Fruit fly (Drosophila melanogaster) whole organism: ENCODE measurements around the gene PGRP-SB1.

Source experiments
- CG8478 ChIP-seq: fragments of >200 bp; optimal IDR thresholded peaks from 2 replicates; lab custom pipeline; 2018; ENCODE audit warnings: inconsistent platforms
- Dll ChIP-seq: fragments of >200 bp; optimal IDR thresholded peaks from 2 replicates; lab custom pipeline; 2017
- EcR ChIP-seq, 2 experiments: fragments of >200 bp; optimal IDR thresholded peaks; 2 replicates each; lab custom pipeline; 2017; ENCODE audit warnings: missing biosample characterization in 2 of 2, missing genetic modification characterization in 2 of 2, missing genetic modification reagents in 2 of 2
- pan ChIP-seq: fragments of >200 bp; optimal IDR thresholded peaks from 2 replicates; lab custom pipeline; 2017
- psq ChIP-seq: fragments of >200 bp; optimal IDR thresholded peaks from 2 replicates; lab custom pipeline; 2017
- usp ChIP-seq: fragments of >200 bp; optimal IDR thresholded peaks from 2 replicates; lab custom pipeline; 2017; ENCODE audit warnings: missing biosample characterization, missing genetic modification characterization, mixed read lengths

PGRP-SB1 gene

dm6 chr3L:16758504-16759109 is 30.8 kb upstream of the PGRP-SB1 start:
- no peak for TF ChIP-seq EcR (GFP tag; optimal IDR thresholded peaks at IDR 0.05; lab: Kevin White, UChicago)
- no peak for TF ChIP-seq usp (GFP tag; lab: Kevin White, UChicago)
- TF ChIP-seq CG8478 (lab: Kevin White, UChicago): no peak
- TF ChIP-seq psq (lab: Kevin White, UChicago): no peak
- TF ChIP-seq Dll: no peak
- TF ChIP-seq pan (lab: Kevin White, UChicago): no peak

DNA sequence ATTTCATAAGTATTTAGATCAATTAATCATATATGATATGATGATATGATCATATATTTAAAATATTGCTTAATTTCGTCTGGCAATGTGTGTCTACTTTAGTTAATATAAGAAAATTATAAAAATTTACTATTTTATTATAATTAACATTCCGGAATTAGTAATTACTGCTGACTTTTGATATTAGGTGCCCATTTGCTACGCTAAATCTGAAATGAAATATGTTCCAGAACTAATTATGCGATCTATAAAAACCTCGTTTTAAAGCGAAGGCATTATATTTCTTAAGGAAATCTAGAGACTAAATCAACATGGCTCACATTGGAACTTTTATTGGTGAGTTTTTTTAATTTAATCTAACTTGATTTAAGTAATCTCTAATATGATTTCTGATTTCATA is 27.4 kb upstream of the PGRP-SB1 start, which contains the start of gene CG42852:
Gene CG42852, plus strand, starts transcription at position 301 of the 400 bp plus-strand sequence.
- no peak for TF ChIP-seq EcR (GFP tag; optimal IDR thresholded peaks at IDR 0.05; lab: Kevin White, UChicago)
- TF ChIP-seq Dll: no peak
- TF ChIP-seq psq (lab: Kevin White, UChicago): no peak
- TF ChIP-seq CG8478 (lab: Kevin White, UChicago): no peak
- TF ChIP-seq usp (GFP tag; lab: Kevin White, UChicago): no peak
- no peak for TF ChIP-seq pan (lab: Kevin White, UChicago)

dm6 chr3L:16752402-16753096 is 24.8 kb upstream of the PGRP-SB1 start:
- TF ChIP-seq EcR (GFP tag; optimal IDR thresholded peaks at IDR 0.05; lab: Kevin White, UChicago) (peak in 1 of 2 experiments; percentile 73), Dll (no peak)

- no peak for TF ChIP-seq CG8478 (lab: Kevin White, UChicago)
- no peak for TF ChIP-seq usp (GFP tag; lab: Kevin White, UChicago)
- TF ChIP-seq psq (lab: Kevin White, UChicago): no peak
- TF ChIP-seq Dll: no peak
- no peak for TF ChIP-seq EcR (GFP tag; optimal IDR thresholded peaks at IDR 0.05; lab: Kevin White, UChicago)
- TF ChIP-seq pan (lab: Kevin White, UChicago): no peak
Measured at dm6 chr3L:16751487-16752054, 23.8 kb upstream of the PGRP-SB1 start.

DNA sequence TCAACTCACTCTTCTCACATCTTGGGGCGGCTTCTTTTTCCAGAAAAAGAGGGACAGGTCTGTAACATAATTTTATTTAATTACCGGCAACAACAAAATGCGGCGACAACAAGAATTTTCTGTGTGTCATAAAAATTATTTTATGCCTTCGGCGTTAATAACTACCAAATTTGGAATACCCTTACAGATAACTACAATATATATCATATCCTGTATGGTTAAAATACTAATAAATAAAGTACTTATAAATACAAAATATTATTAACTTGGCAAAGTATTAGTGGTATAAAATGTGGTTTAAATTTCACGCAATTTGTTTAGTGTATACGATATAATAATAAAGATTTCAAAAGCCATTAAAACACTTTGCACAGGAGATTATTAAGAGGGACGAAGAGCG is 23.0 kb upstream of the PGRP-SB1 start:
- TF ChIP-seq CG8478 (lab: Kevin White, UChicago): no peak
- TF ChIP-seq EcR (GFP tag; optimal IDR thresholded peaks at IDR 0.05; lab: Kevin White, UChicago): no peak
- TF ChIP-seq Dll: no peak
- no peak for TF ChIP-seq pan (lab: Kevin White, UChicago)
- no peak for TF ChIP-seq psq (lab: Kevin White, UChicago)
- no peak for TF ChIP-seq usp (GFP tag; lab: Kevin White, UChicago)

DNA sequence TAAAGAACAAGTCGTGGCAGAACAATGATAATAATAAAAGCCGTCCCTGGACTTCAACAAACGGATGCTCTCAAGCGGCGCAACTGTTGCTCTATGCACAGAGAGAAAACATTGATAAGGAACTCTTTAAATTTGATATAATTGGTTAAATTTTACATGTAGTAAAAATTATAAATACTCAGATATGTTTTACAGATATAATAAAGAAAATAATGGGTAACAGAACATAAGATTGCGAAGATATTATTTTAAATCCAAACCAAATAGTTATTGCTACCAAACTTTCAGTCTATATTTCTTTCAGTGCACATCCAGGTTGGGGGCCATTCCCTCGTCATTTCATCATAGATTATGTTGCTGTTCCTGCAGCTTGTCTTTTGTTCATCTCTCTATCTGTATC is 21.9 kb upstream of the PGRP-SB1 start:
- TF ChIP-seq EcR (GFP tag; optimal IDR thresholded peaks at IDR 0.05; lab: Kevin White, UChicago) (no peak), pan (lab: Kevin White, UChicago) (no peak), Dll (no peak), usp (GFP tag; lab: Kevin White, UChicago) (no peak), CG8478 (lab: Kevin White, UChicago) (no peak), psq (lab: Kevin White, UChicago) (no peak)

dm6 chr3L:16748343-16748742 is 20.6 kb upstream of the PGRP-SB1 start:
- no peak for TF ChIP-seq usp (GFP tag; lab: Kevin White, UChicago)

DNA sequence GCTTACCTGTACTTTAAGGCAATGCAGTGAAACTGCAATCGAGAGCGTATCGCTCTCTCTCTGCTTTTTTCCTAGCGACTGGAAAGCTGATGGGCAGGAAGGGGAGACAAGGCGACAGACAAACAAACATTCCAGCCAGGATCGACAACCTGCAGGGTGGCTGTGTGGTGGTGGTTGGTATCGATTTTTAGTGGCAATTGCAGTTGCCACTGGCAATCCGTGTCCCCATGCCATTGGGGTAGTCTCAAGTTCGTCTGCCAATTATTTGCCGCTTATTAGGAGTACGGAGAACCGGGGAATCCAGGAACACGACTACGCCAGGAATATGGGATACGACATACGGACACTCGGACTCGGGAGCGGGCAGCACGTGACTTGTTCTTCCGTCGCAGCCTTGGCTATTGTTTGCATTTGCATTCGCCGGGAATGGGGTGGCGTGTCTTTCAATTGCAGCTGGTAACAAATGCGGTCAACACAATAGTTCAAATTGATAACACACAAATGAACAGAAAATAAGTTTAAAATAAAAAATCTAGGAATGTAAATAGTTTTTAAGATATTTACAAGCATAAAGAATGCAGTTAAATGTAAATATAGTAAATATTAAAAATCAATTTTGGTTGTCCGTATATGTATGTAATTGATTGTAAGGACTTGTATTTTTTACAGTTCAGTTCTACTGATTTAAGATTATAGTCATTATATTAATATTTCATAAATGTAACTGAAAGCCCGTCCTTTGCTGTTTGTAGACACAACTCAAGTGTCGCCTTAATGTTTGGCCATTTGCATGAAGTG is 19.0 kb upstream of the PGRP-SB1 start:
- TF ChIP-seq usp (GFP tag; lab: Kevin White, UChicago): no peak
- no peak for TF ChIP-seq EcR (GFP tag; optimal IDR thresholded peaks at IDR 0.05; lab: Kevin White, UChicago)
- TF ChIP-seq CG8478 (lab: Kevin White, UChicago): no peak
- no peak for TF ChIP-seq psq (lab: Kevin White, UChicago)
- TF ChIP-seq pan (lab: Kevin White, UChicago): no peak
- no peak for TF ChIP-seq Dll

DNA sequence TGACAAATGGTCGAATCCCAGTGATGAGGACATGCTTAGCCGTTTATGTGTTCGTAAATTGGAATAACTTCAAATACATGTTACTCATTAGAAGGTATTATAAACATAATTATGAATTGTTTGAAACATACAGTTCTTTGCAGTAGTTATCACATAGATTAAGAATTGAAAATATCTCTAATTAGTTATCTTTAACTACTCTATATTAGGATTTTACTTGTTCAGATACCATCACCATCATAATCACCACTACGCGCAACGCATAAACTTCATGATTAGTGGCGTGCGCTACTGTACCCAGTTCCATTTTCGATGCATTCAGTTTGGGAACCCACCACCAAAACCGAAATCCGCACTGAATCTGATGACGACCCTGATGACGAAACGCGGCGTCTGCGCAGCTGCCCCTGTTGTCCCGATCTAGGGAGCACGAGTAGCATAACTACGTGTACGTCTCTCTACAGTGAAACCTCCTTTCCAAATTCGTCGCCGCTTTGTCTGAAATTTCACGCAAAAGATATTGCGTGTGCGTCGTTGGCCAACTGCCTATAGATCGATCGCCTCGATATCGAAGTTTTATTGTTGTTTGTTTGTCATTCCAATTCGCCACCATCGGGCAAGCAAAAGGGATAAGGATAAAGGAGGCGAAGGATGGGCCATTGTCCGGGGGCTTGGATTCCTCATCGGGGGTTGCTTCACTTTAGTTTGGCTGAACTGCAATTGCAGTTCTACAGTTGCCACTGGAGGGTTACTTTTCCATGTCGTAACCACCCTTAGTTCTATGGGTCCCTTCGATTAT is 16.3 kb upstream of the PGRP-SB1 start:
- TF ChIP-seq EcR (GFP tag; optimal IDR thresholded peaks at IDR 0.05; lab: Kevin White, UChicago): no peak
- TF ChIP-seq usp (GFP tag; lab: Kevin White, UChicago): no peak
- no peak for TF ChIP-seq pan (lab: Kevin White, UChicago)
- TF ChIP-seq psq (lab: Kevin White, UChicago): no peak
- TF ChIP-seq CG8478 (lab: Kevin White, UChicago): no peak
- TF ChIP-seq Dll: no peak

- TF ChIP-seq psq (lab: Kevin White, UChicago) (no peak), CG8478 (lab: Kevin White, UChicago) (no peak), Dll (no peak), EcR (GFP tag; optimal IDR thresholded peaks at IDR 0.05; lab: Kevin White, UChicago) (no peak), usp (GFP tag; lab: Kevin White, UChicago) (no peak), pan (lab: Kevin White, UChicago) (no peak)
Measured at dm6 chr3L:16741660-16742059, 13.9 kb upstream of the PGRP-SB1 start.

DNA sequence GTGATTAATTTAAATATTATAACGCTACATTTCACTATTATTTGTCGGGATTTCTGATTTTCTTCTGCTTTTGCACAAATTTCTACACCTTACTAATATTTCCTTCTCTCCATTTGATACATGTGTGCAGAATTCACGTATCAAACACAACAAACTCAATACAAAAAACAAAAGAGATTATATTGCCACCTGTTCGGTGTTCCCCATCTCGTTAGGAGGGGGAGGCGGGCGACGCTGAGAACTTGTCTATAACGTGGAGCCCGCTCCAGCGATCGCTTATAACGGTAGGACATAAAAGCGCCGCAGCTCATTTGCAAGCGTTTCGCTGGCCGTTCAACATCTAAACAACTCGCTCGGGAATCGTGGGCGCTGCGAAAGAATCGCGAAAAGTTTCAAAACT is 5.5 kb upstream of the PGRP-SB1 start, which contains the start of gene CG9701:
Gene CG9701, plus strand, starts transcription at position 301 of the 400 bp plus-strand sequence.
- TF ChIP-seq usp (GFP tag; lab: Kevin White, UChicago) (no peak), EcR (GFP tag; optimal IDR thresholded peaks at IDR 0.05; lab: Kevin White, UChicago) (no peak), CG8478 (lab: Kevin White, UChicago) (no peak), Dll (no peak), pan (lab: Kevin White, UChicago) (no peak), psq (lab: Kevin White, UChicago) (no peak)
